Worm (Caenorhabditis elegans): Measurements from ENCODE around the gene F09F9.5.

F09F9.5 gene

DNA sequence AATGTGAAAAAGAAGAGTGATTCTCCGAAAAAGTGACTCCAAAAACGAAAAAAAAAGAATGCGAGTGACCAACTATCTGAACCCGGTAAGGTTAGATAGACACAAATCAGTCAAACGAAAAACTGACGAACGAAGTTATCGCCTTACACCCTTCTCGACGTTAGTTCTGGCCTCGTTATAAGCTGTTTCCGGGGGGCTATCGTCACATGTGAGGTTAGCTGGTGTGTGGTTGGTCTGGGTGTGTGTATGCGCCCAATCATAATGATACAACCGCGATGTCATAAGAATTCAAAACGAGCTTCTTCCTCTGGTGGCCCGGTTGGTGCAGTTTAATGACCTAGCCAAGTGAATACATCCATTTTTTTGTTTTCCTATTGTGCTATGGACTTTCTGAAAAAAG lies 32.2 kb upstream of the F09F9.5 start:
- no peak for TF ChIP-seq unc-39 (tag; optimal IDR thresholded peaks at IDR 0.05)
- peak; percentile 1 for TF ChIP-seq pqm-1 (tag; optimal IDR thresholded peaks at IDR 0.05)

DNA sequence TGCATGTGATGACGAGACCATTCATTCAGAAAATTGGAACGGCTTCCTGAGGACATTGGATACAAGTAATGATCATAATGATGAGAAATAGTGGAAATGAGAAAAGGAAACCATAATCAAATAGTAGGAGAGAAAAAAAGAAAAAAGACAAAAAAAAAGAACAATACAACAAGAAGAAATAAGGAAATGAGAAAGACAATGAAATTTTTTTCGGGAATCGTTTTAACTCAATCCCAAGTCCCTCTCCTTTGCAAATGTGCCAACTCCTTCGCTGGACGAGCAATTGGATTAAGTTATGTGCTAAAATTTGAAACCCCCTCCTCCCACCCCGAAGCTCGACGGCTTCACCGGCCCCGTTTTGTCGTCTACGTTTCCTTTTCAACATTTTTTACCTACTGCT lies 28.8 kb upstream of the F09F9.5 start:
- no peak for TF ChIP-seq nhr-28 (tag; optimal IDR thresholded peaks at IDR 0.05)
- TF ChIP-seq fkh-10 (GFP tag; optimal IDR thresholded peaks at IDR 0.05), result peak; percentile 80

DNA sequence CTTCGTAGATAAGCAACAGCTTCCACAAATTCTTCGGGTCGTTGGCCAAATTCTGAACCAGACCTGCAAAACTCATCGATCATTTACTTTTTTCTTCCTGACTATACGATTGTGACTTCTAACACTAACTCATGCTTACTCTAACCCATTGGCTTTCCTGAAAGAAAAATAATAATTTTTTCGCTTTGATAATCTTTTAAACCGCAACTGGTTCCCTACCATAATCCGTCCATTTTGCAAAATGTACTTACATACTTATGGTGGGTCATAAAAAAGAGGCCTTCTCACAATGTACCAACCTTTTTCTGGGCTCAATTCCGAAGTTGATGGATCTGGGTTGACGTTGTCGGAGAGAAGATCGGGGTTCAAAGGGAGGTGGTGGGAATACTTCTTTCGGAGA lies 22.7 kb upstream of the F09F9.5 start:
- TF ChIP-seq mml-1 (tag; optimal IDR thresholded peaks at IDR 0.05) (no peak), zag-1 (tag; optimal IDR thresholded peaks at IDR 0.05) (no peak), elt-1 (tag; optimal IDR thresholded peaks at IDR 0.05) (peak; percentile 47), ceh-16 (tag; optimal IDR thresholded peaks at IDR 0.05) (no peak), lin-39 (tag; optimal IDR thresholded peaks at IDR 0.05) (peak; percentile 3)

DNA sequence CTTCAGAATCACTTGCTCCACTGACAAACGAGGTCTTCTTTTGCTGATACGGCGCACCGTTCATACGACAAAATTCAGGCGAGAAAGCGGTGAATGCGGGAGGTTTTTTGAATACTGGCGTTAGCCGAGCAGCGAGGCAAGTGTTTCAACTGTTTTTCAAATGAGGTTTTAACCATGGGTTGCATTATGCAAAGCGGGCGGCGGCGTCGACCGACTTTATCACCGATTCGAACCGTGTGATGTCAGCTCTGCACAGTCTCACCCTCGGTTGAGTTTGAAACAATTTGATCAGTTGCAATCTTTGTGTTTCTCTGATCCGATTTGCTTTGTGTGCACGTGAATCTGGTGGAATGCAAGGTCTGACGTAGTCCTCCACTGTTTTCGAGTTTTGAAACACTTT lies 17.3 kb upstream of the F09F9.5 start, which contains the start of gene clh-4:
Gene clh-4 (minus strand): TSS at position 101 of the 400 bp plus-strand sequence.
- no peak for TF ChIP-seq lsy-12 (tag; optimal IDR thresholded peaks at IDR 0.05)
- no peak for TF ChIP-seq nhr-12 (tag; optimal IDR thresholded peaks at IDR 0.05)
- TF ChIP-seq lin-39 (tag; optimal IDR thresholded peaks at IDR 0.05), result no peak
- TF ChIP-seq hmg-11 (tag; optimal IDR thresholded peaks at IDR 0.05), result no peak
- no peak for TF ChIP-seq fkh-10 (GFP tag; optimal IDR thresholded peaks at IDR 0.05)
- no peak for TF ChIP-seq nfya-1 (tag; optimal IDR thresholded peaks at IDR 0.05; ENCODE audit: insufficient read depth)
- TF ChIP-seq unc-39 (tag; optimal IDR thresholded peaks at IDR 0.05), result no peak
- no peak for TF ChIP-seq nhr-237 (tag; optimal IDR thresholded peaks at IDR 0.05)
- TF ChIP-seq zag-1 (tag; optimal IDR thresholded peaks at IDR 0.05), result no peak
- TF ChIP-seq snpc-4 (tag; optimal IDR thresholded peaks at IDR 0.05), result no peak
- TF ChIP-seq nhr-43 (tag; optimal IDR thresholded peaks at IDR 0.05; ENCODE audit: poor library complexity, severe bottlenecking), result no peak
- TF ChIP-seq mdl-1 (tag; optimal IDR thresholded peaks at IDR 0.05), result no peak
- TF ChIP-seq jun-1 (tag; optimal IDR thresholded peaks at IDR 0.05), result no peak
- no peak for TF ChIP-seq nhr-25 (tag; optimal IDR thresholded peaks at IDR 0.05)
- TF ChIP-seq egl-27 (tag; optimal IDR thresholded peaks at IDR 0.05), result no peak
- no peak for TF ChIP-seq fkh-2 (tag; optimal IDR thresholded peaks at IDR 0.05)
- TF ChIP-seq unc-62 (GFP tag; optimal IDR thresholded peaks at IDR 0.05), result no peak

DNA sequence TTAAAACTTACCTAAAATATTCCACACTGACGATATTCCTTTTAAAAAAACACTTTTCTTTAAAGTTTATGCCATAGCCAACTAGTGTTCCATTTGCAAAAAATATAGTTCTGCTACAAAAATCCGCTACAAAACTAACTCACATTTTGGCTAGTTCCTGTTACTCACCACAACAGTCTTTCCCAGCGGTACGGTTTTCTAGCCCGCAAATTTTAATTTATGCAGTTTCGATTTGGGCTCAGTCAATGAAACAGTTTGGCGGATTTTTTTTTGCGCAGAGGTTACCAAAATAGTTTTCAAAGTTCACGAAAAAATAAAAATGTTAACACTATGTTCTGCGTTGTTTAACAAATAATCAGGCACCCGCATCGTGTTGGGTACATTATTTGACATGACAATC lies 16.5 kb upstream of the F09F9.5 start:
- TF ChIP-seq nhr-25 (tag; optimal IDR thresholded peaks at IDR 0.05) (peak; percentile 75), ztf-4 (tag; optimal IDR thresholded peaks at IDR 0.05) (no peak), ama-1 (optimal IDR thresholded peaks at IDR 0.05) (peak; percentile 89), nhr-43 (tag; optimal IDR thresholded peaks at IDR 0.05; ENCODE audit: poor library complexity, severe bottlenecking) (peak; percentile 43)

DNA sequence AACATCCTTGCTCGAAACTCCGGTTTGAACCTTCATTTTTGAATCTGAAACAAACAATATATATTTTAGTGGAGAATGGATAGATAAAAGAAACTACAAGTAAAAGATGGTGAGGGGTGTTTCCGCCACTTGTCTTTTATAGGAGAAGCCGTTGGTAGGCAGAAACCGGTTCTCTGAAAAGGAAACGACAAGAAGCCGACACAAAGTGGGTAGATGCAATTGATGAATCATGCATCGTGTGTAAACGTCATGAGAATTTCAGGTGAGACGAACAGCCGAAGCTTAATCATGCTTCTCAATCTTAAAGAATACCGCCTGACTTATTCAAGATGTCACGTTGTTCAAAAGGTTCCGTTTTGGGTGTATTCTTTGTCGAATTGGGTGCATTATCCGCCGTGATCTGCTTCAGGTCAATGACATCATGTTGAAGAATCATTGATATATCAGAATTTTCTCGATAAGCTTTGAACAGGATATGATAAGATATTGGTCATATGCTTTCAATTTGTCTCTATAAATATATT lies 15.6 kb upstream of the F09F9.5 start, which contains the start of gene R02E4.3:
Gene R02E4.3 (minus strand): TSS at position 51 of the 524 bp plus-strand sequence.
- TF ChIP-seq pha-4 (tag; optimal IDR thresholded peaks at IDR 0.05) (no peak), ceh-16 (tag; optimal IDR thresholded peaks at IDR 0.05) (no peak), nfya-1 (tag; optimal IDR thresholded peaks at IDR 0.05; ENCODE audit: insufficient read depth) (no peak), nhr-43 (tag; optimal IDR thresholded peaks at IDR 0.05; ENCODE audit: poor library complexity, severe bottlenecking) (peak; percentile 98), fkh-2 (tag; optimal IDR thresholded peaks at IDR 0.05) (no peak), ztf-11 (tag; optimal IDR thresholded peaks at IDR 0.05) (no peak), elt-3 (tag; optimal IDR thresholded peaks at IDR 0.05) (no peak), egl-27 (tag; optimal IDR thresholded peaks at IDR 0.05) (no peak), unc-62 (GFP tag; optimal IDR thresholded peaks at IDR 0.05) (no peak), jun-1 (tag; optimal IDR thresholded peaks at IDR 0.05) (no peak), nhr-23 (tag; optimal IDR thresholded peaks at IDR 0.05) (peak; percentile 50), nhr-25 (tag; optimal IDR thresholded peaks at IDR 0.05) (peak; percentile 91), ceh-9 (tag; optimal IDR thresholded peaks at IDR 0.05) (no peak), lin-39 (tag; optimal IDR thresholded peaks at IDR 0.05) (no peak), nhr-11 (tag; optimal IDR thresholded peaks at IDR 0.05) (no peak), sea-2 (GFP tag; optimal IDR thresholded peaks at IDR 0.05) (no peak), ama-1 (optimal IDR thresholded peaks at IDR 0.05) (no peak), aly-2 (tag; optimal IDR thresholded peaks at IDR 0.05) (no peak), fos-1 (tag; optimal IDR thresholded peaks at IDR 0.05) (no peak), tbx-2 (tag; optimal IDR thresholded peaks at IDR 0.05) (peak; percentile 34)
